Worm (Caenorhabditis elegans): ENCODE data around the gene bath-15.

DNA sequence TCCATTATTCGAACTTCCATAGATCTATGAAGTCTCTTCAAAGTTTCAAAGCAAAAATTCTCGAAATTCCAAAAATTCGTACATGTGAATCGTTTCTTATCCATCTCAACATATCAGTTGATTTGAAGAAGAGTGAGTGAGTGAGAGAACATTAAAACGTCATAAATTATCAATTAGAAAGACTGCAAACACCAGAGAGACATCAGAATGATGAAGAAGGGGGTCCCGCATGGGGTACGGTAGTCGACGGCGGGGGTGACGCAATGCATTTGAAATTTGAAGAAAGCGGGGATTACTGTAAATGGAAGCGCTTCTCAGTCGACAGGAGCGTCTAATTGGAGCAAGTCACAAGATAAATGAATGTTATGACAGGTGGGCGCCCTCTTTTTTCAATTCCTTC lies 14.7 kb upstream of the bath-15 start:
- TF ChIP-seq somi-1 (GFP tag; optimal IDR thresholded peaks at IDR 0.05) (no peak), Y53G8AR.9 (GFP tag; conservative IDR thresholded peaks at IDR 0.05) (no peak), nfya-1 (tag; optimal IDR thresholded peaks at IDR 0.05; ENCODE audit: borderline replicate concordance, insufficient read depth) (no peak), lin-26 (GFP tag; IDR thresholded peaks at IDR 0.05) (no peak), ama-1 (optimal IDR thresholded peaks at IDR 0.05) (no peak), ama-1 (GFP tag; optimal IDR thresholded peaks at IDR 0.05) (no peak), lin-40 (tag; optimal IDR thresholded peaks at IDR 0.05) (no peak), pbrm-1 (GFP tag; IDR thresholded peaks at IDR 0.05) (no peak), ZK185.1 (tag; optimal IDR thresholded peaks at IDR 0.05; ENCODE audit: poor library complexity, severe bottlenecking) (no peak), atf-7 (tag; optimal IDR thresholded peaks at IDR 0.05) (no peak), ztf-22 (GFP tag; optimal IDR thresholded peaks at IDR 0.05) (no peak)

Data from whole organism, young adult.